Fruit fly (Drosophila melanogaster): ENCODE measurements around the gene CG3226.

DNA sequence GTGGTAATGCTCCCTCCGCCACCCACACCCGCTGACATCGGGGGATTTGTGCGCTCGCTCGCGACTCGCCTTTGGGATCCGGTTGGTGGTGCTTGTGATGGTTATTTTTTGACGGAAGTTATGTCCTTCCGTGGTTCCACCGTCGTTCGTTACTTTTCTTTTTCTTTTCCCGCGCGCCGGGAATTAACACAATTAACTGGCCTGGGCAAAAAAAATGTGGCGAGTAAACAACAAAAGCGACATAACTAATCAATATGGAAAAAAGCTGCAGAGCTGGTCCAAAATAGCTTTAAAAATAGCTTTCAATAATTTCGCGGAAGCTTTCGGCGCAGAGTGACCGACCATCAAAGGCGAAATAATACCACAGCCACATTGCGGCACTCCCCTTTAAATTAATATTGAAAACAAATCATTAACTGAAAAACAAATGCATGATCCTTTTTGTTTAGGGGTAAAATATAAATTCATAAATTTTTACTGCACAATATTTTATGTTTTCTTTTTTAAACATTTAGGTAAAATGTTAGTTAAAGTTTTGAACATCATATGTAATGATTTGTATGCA is 44.3 kb upstream of the CG3226 start, which contains the start of gene CG14440:
- TF ChIP-seq CG31627 (GFP tag; optimal IDR thresholded peaks at IDR 0.05) (no peak), CG34406 (GFP tag; optimal IDR thresholded peaks at IDR 0.05) (no peak), CG16779 (tag; optimal IDR thresholded peaks at IDR 0.05) (no peak), Eip93F (GFP tag; optimal IDR thresholded peaks at IDR 0.05) (no peak), topi (GFP tag; optimal IDR thresholded peaks at IDR 0.05) (no peak), Hr39 (GFP tag; optimal IDR thresholded peaks at IDR 0.05) (no peak), Sox102F (GFP tag; optimal IDR thresholded peaks at IDR 0.05) (no peak), pdm3 (GFP tag; optimal IDR thresholded peaks at IDR 0.05) (no peak)
